Worm (Caenorhabditis elegans) whole organism, L3 larva: ENCODE data around the gene Y9C12A.1.
A peak's percentile ranks its signal among the peaks of the same experiment; 100 is the strongest.

ENCODE experiments used
- R02D3.7 ChIP-seq: fragments of 150-350 bp; optimal IDR thresholded peaks from 2 replicates; lab custom pipeline; 2014; ENCODE audit warnings: missing biosample characterization, missing genetic modification characterization
- ZK546.5 ChIP-seq: sonication (generic microtip); optimal IDR thresholded peaks from 2 replicates; lab custom pipeline; 2017; ENCODE audit warnings: missing biosample characterization, missing genetic modification characterization
- ceh-28 ChIP-seq: fragments of 150-350 bp; optimal IDR thresholded peaks from 2 replicates; lab custom pipeline; 2014; ENCODE audit warnings: missing biosample characterization, missing genetic modification reagents, missing genetic modification characterization
- ceh-82 ChIP-seq: fragments of 150-350 bp; optimal IDR thresholded peaks from 2 replicates; lab custom pipeline; 2014; ENCODE audit warnings: missing biosample characterization, missing genetic modification characterization
- ceh-9 ChIP-seq: sonication (generic microtip); optimal IDR thresholded peaks from 2 replicates; lab custom pipeline; 2018; ENCODE audit warnings: missing biosample characterization, missing genetic modification characterization
- daf-12 ChIP-seq: fragments of 150-350 bp; optimal IDR thresholded peaks from 2 replicates; lab custom pipeline; 2014; ENCODE audit warnings: missing biosample characterization, missing genetic modification reagents, missing genetic modification characterization
- egl-27 ChIP-seq: sonication (generic microtip); optimal IDR thresholded peaks from 4 replicates; lab custom pipeline; 2017; ENCODE audit warnings: missing biosample characterization, missing genetic modification reagents, missing genetic modification characterization
- egl-5 ChIP-seq: fragments of 150-350 bp; optimal IDR thresholded peaks from 2 replicates; lab custom pipeline; 2017; ENCODE audit warnings: missing biosample characterization, missing genetic modification reagents, missing genetic modification characterization, inconsistent platforms
- elt-1 ChIP-seq: fragments of 150-350 bp; optimal IDR thresholded peaks from 2 replicates; lab custom pipeline; 2014; ENCODE audit warnings: missing biosample characterization, missing genetic modification characterization
- elt-2 ChIP-seq: sonication (generic microtip); optimal IDR thresholded peaks from 2 replicates; lab custom pipeline; 2016; ENCODE audit warnings: missing genetic modification reagents, mild to moderate bottlenecking, missing genetic modification characterization, missing compliant biosample characterization
- elt-3 ChIP-seq, 3 experiments: fragments of 150-350 bp in 1 of 3; sonication (generic microtip) in 2 of 3; optimal IDR thresholded peaks; 2 replicates in 2 of 3; 4 replicates in 1 of 3; lab custom pipeline; 2014 to 2017; ENCODE audit warnings: missing biosample characterization in 3 of 3, missing genetic modification characterization in 3 of 3
- fkh-10 ChIP-seq: sonication (generic microtip); optimal IDR thresholded peaks from 2 replicates; lab custom pipeline; 2017; ENCODE audit warnings: missing biosample characterization, missing genetic modification reagents, missing genetic modification characterization
- fos-1 ChIP-seq: fragments of 150-350 bp; optimal IDR thresholded peaks from 2 replicates; lab custom pipeline; 2014; ENCODE audit warnings: missing biosample characterization, missing genetic modification characterization
- hmg-11 ChIP-seq: sonication (generic microtip); optimal IDR thresholded peaks from 2 replicates; lab custom pipeline; 2016; ENCODE audit warnings: missing genetic modification characterization, missing compliant biosample characterization
- lin-15B ChIP-seq: fragments of 150-350 bp; optimal IDR thresholded peaks from 2 replicates; lab custom pipeline; 2014; ENCODE audit warnings: missing biosample characterization, missing genetic modification characterization
- lin-39 ChIP-seq: fragments of 150-350 bp; optimal IDR thresholded peaks from 2 replicates; lab custom pipeline; 2018; ENCODE audit warnings: missing biosample characterization, missing genetic modification reagents, missing genetic modification characterization
- lsy-12 ChIP-seq: sonication (generic microtip); optimal IDR thresholded peaks from 2 replicates; lab custom pipeline; 2016; ENCODE audit warnings: mild to moderate bottlenecking, missing genetic modification characterization, missing compliant biosample characterization
- mml-1 ChIP-seq: fragments of 150-350 bp; sonication (generic microtip); optimal IDR thresholded peaks from 3 replicates; lab custom pipeline; 2014; ENCODE audit warnings: missing biosample characterization, missing genetic modification characterization
- nfya-1 ChIP-seq: sonication (generic microtip); optimal IDR thresholded peaks from 2 replicates; lab custom pipeline; 2017; ENCODE audit warnings: missing genetic modification characterization, mild to moderate bottlenecking, missing compliant biosample characterization, antibody characterized with exemption, moderate library complexity; ENCODE audit not compliant: insufficient read depth
- nhr-11 ChIP-seq: fragments of 150-350 bp; optimal IDR thresholded peaks from 2 replicates; lab custom pipeline; 2014; ENCODE audit warnings: missing biosample characterization, missing genetic modification characterization
- nhr-12 ChIP-seq: fragments of 150-350 bp; optimal IDR thresholded peaks from 2 replicates; lab custom pipeline; 2014; ENCODE audit warnings: missing biosample characterization, missing genetic modification characterization
- nhr-23 ChIP-seq: fragments of 150-350 bp; optimal IDR thresholded peaks from 2 replicates; lab custom pipeline; 2014; ENCODE audit warnings: missing biosample characterization, missing genetic modification reagents, missing genetic modification characterization
- nhr-237 ChIP-seq: fragments of 150-350 bp; optimal IDR thresholded peaks from 2 replicates; lab custom pipeline; 2014; ENCODE audit warnings: missing biosample characterization, missing genetic modification characterization
- nhr-25 ChIP-seq: sonication (generic microtip); optimal IDR thresholded peaks from 2 replicates; lab custom pipeline; 2017; ENCODE audit warnings: missing biosample characterization, missing genetic modification characterization
- nhr-28 ChIP-seq: fragments of 150-350 bp; optimal IDR thresholded peaks from 2 replicates; lab custom pipeline; 2014; ENCODE audit warnings: missing biosample characterization, missing genetic modification characterization
- nhr-76 ChIP-seq: fragments of 150-350 bp; sonication (generic microtip); optimal IDR thresholded peaks from 5 replicates; lab custom pipeline; 2014; ENCODE audit warnings: missing biosample characterization, missing genetic modification characterization
- pha-4 ChIP-seq: fragments of 150-350 bp; optimal IDR thresholded peaks from 2 replicates; lab custom pipeline; 2014; ENCODE audit warnings: missing biosample characterization, missing genetic modification reagents, missing genetic modification characterization
- pqm-1 ChIP-seq: fragments of 150-350 bp; optimal IDR thresholded peaks from 2 replicates; lab custom pipeline; 2017; ENCODE audit warnings: missing biosample characterization, missing genetic modification characterization, inconsistent platforms
- snpc-4 ChIP-seq: fragments of 150-350 bp; optimal IDR thresholded peaks from 2 replicates; lab custom pipeline; 2014; ENCODE audit warnings: missing biosample characterization, missing genetic modification characterization
- unc-62 ChIP-seq: fragments of 150-350 bp; sonication (generic microtip); optimal IDR thresholded peaks from 4 replicates; lab custom pipeline; 2014; ENCODE audit warnings: missing biosample characterization, missing genetic modification reagents, missing genetic modification characterization
- zag-1 ChIP-seq: fragments of 150-350 bp; optimal IDR thresholded peaks from 2 replicates; lab custom pipeline; 2014; ENCODE audit warnings: missing biosample characterization, missing genetic modification characterization
- ztf-11 ChIP-seq: fragments of 150-350 bp; optimal IDR thresholded peaks from 2 replicates; lab custom pipeline; 2014; ENCODE audit warnings: missing biosample characterization, missing genetic modification characterization

The Y9C12A.1 gene

ce11 chrX:691613-692012 is 9.0 kb upstream of the Y9C12A.1 start, which contains the start of gene ncam-1:
TSS of gene ncam-1 (plus strand) at chrX:691913.
- no peak for TF ChIP-seq unc-62 (GFP tag; lab: Kevin White, UChicago)
- TF ChIP-seq nhr-28 (tag; lab: Kevin White, UChicago), result no peak

ce11 chrX:688602-689001 is 6.0 kb upstream of the Y9C12A.1 start:
- no peak for TF ChIP-seq ceh-82
- TF ChIP-seq unc-62 (GFP tag; lab: Kevin White, UChicago), result no peak
- TF ChIP-seq lin-15B (tag; lab: Kevin White, UChicago), result no peak
- no peak for TF ChIP-seq elt-3 (tag; optimal IDR thresholded peaks at IDR 0.05; lab: Kevin White, UChicago)
- no peak for TF ChIP-seq nhr-12

- TF ChIP-seq nhr-25 (tag; lab: Kevin White, UChicago) (no peak), snpc-4 (tag; lab: Kevin White, UChicago) (no peak), pha-4 (no peak), ZK546.5 (tag; lab: Kevin White, UChicago) (no peak), zag-1 (tag; lab: Kevin White, UChicago) (no peak), nhr-11 (tag; lab: Kevin White, UChicago) (no peak)
Measured at ce11 chrX:681413-681812, 1.2 kb downstream of the Y9C12A.1 start.

ce11 chrX:680920-681319 is 1.7 kb downstream of the Y9C12A.1 start, which contains the start of gene T19D7.7:
TSS of gene T19D7.7 (minus strand) at chrX:681020.
- TF ChIP-seq ztf-11 (tag; lab: Kevin White, UChicago), result no peak
- no peak for TF ChIP-seq nhr-76
- TF ChIP-seq daf-12 (tag; lab: Kevin White, UChicago), result no peak
- TF ChIP-seq hmg-11 (tag; lab: Kevin White, UChicago), result no peak
- TF ChIP-seq egl-27, result no peak
- no peak for TF ChIP-seq ZK546.5 (tag; lab: Kevin White, UChicago)
- TF ChIP-seq nhr-237 (tag; lab: Kevin White, UChicago), result no peak
- no peak for TF ChIP-seq nhr-23
- TF ChIP-seq elt-1 (tag; lab: Kevin White, UChicago), result no peak
- TF ChIP-seq nhr-28 (tag; lab: Kevin White, UChicago), result no peak
- TF ChIP-seq ceh-82, result no peak
- no peak for TF ChIP-seq ceh-28 (tag; lab: Kevin White, UChicago)
- TF ChIP-seq lin-39 (tag; lab: Kevin White, UChicago), result no peak
- no peak for TF ChIP-seq mml-1 (tag; lab: Kevin White, UChicago)
- no peak for TF ChIP-seq ceh-9 (tag; lab: Kevin White, UChicago)
- no peak for TF ChIP-seq fkh-10 (GFP tag; lab: Kevin White, UChicago)
- no peak for TF ChIP-seq lsy-12
- TF ChIP-seq egl-5 (tag; lab: Kevin White, UChicago), result no peak

- TF ChIP-seq hmg-11 (tag; lab: Kevin White, UChicago) (no peak), R02D3.7 (tag; lab: Kevin White, UChicago) (no peak), fos-1 (tag; lab: Kevin White, UChicago) (no peak), zag-1 (tag; lab: Kevin White, UChicago) (no peak)
- TF ChIP-seq, all 47 proteins: peak for 0
Measured at ce11 chrX:671807-672206, 10.8 kb downstream of the Y9C12A.1 start, which contains the start of gene lgc-32. TSS of gene lgc-32 (plus strand) at chrX:672107.

ce11 chrX:670603-671002 is 12.0 kb downstream of the Y9C12A.1 start, which contains the start of gene T19D7.6:
TSS of gene T19D7.6 (minus strand) at chrX:670800.
- no peak for TF ChIP-seq ztf-11 (tag; lab: Kevin White, UChicago)
- TF ChIP-seq lsy-12, result no peak
- TF ChIP-seq hmg-11 (tag; lab: Kevin White, UChicago), result no peak
- TF ChIP-seq nhr-28 (tag; lab: Kevin White, UChicago), result no peak
- TF ChIP-seq pqm-1 (tag; lab: Kevin White, UChicago), result peak; percentile 37
- no peak for TF ChIP-seq nhr-11 (tag; lab: Kevin White, UChicago)
- no peak for TF ChIP-seq nfya-1 (tag; lab: Kevin White, UChicago)
- no peak for TF ChIP-seq nhr-23
- no peak for TF ChIP-seq unc-62 (GFP tag; lab: Kevin White, UChicago)
- peak; percentile 72 for TF ChIP-seq elt-2
- no peak for TF ChIP-seq fos-1 (tag; lab: Kevin White, UChicago)
- TF ChIP-seq ceh-9 (tag; lab: Kevin White, UChicago), result no peak
